ENCODE assay signal across 1 fruit fly cellular context in genomic region chr3R:5283360-5283963, dm6.
TF ChIP-seq lines count a peak whose summit lies in the region.

No protein-coding gene starts in this region.

TF ChIP-seq in whole organism, embryonic, 481 proteins besides CTCF, POLR2A, EP300 and RAD21 (continued from another document):
- TF ChIP-seq vnd (GFP tag; IDR thresholded peaks at IDR 0.05; lab: Robert Waterston, UW; ENCODE audit: partially characterized antibody): no peak
- TF ChIP-seq CG11456 (GFP tag; IDR thresholded peaks at IDR 0.05; lab: Robert Waterston, UW): peak; percentile 79; the same call in 1 of the 3 replicates
- peak; percentile 86 for TF ChIP-seq CG14014 (GFP tag; IDR thresholded peaks at IDR 0.05; lab: Robert Waterston, UW)
- peak; percentile 46 for TF ChIP-seq Adf1 (GFP tag; IDR thresholded peaks at IDR 0.05; lab: Robert Waterston, UW)
- peak; percentile 78 for TF ChIP-seq vfl (GFP tag; optimal IDR thresholded peaks at IDR 0.05; lab: Kevin White, UChicago)
- peak; percentile 92 for TF ChIP-seq CG12391 (tag; optimal IDR thresholded peaks at IDR 0.05; lab: Kevin White, UChicago)
- peak; percentile 72 for TF ChIP-seq CG30431 (GFP tag; optimal IDR thresholded peaks at IDR 0.05; lab: Kevin White, UChicago)
- TF ChIP-seq CG4854 (GFP tag; optimal IDR thresholded peaks at IDR 0.05; lab: Kevin White, UChicago): peak; percentile 91
- peak; percentile 73 for TF ChIP-seq CG31365 (tag; optimal IDR thresholded peaks at IDR 0.05; lab: Kevin White, UChicago)
- TF ChIP-seq Dad (GFP tag; optimal IDR thresholded peaks at IDR 0.05; lab: Kevin White, UChicago): peak; percentile 88
- peak; percentile 99 for TF ChIP-seq Med (GFP tag; lab: Kevin White, UChicago)
- TF ChIP-seq CG18476 (GFP tag; optimal IDR thresholded peaks at IDR 0.05; lab: Kevin White, UChicago): peak; percentile 93
- no peak for TF ChIP-seq knrl (GFP tag; IDR thresholded peaks at IDR 0.05; lab: Robert Waterston, UW; ENCODE audit: partially characterized antibody)
- TF ChIP-seq CG16813 (GFP tag; IDR thresholded peaks at IDR 0.05; lab: Robert Waterston, UW; ENCODE audit: partially characterized antibody): no peak
- TF ChIP-seq CG9876 (GFP tag; optimal IDR thresholded peaks at IDR 0.05; lab: Kevin White, UChicago): peak; percentile 82
- no peak for TF ChIP-seq dimm (GFP tag; IDR thresholded peaks at IDR 0.05; lab: Robert Waterston, UW)
- TF ChIP-seq ERR (GFP tag; optimal IDR thresholded peaks at IDR 0.05; lab: Kevin White, UChicago): peak; percentile 88
- peak; percentile 32; the same call in 1 of the 2 replicates for TF ChIP-seq Poxn (GFP tag; IDR thresholded peaks at IDR 0.05; lab: Robert Waterston, UW)
- peak; percentile 93 for TF ChIP-seq BtbVII (GFP tag; optimal IDR thresholded peaks at IDR 0.05; lab: Kevin White, UChicago)
- TF ChIP-seq aop (GFP tag; IDR thresholded peaks at IDR 0.05; lab: Robert Waterston, UW): no peak
- no peak for TF ChIP-seq CG10431 (GFP tag; optimal IDR thresholded peaks at IDR 0.05; lab: Kevin White, UChicago)
- TF ChIP-seq CG17359 (tag; optimal IDR thresholded peaks at IDR 0.05; lab: Kevin White, UChicago): peak; percentile 91
- peak; percentile 94 for TF ChIP-seq CG13424 (tag; optimal IDR thresholded peaks at IDR 0.05; lab: Kevin White, UChicago)
- TF ChIP-seq ase (GFP tag; IDR thresholded peaks at IDR 0.05; lab: Robert Waterston, UW): peak; percentile 70
- TF ChIP-seq nerfin-2 (GFP tag; IDR thresholded peaks at IDR 0.05; lab: Robert Waterston, UW; ENCODE audit: partially characterized antibody): no peak
- no peak for TF ChIP-seq yki (optimal IDR thresholded peaks at IDR 0.05; lab: Kevin White, UChicago)
- peak; percentile 55 for TF ChIP-seq CG3838 (GFP tag; optimal IDR thresholded peaks at IDR 0.05; lab: Kevin White, UChicago)
- TF ChIP-seq CG7357 (GFP tag; IDR thresholded peaks at IDR 0.05; lab: Robert Waterston, UW): peak; percentile 78
- TF ChIP-seq fu2 (GFP tag; optimal IDR thresholded peaks at IDR 0.05; lab: Kevin White, UChicago): peak; percentile 89
- TF ChIP-seq hbn (GFP tag; IDR thresholded peaks at IDR 0.05; lab: Robert Waterston, UW; ENCODE audit: partially characterized antibody): no peak
- TF ChIP-seq gfzf (GFP tag; optimal IDR thresholded peaks at IDR 0.05; lab: Kevin White, UChicago): no peak
- TF ChIP-seq CG9797 (GFP tag; optimal IDR thresholded peaks at IDR 0.05; lab: Kevin White, UChicago): no peak
- TF ChIP-seq CG3163 (GFP tag; optimal IDR thresholded peaks at IDR 0.05; lab: Kevin White, UChicago): peak; percentile 85
- TF ChIP-seq Bteb2 (GFP tag; optimal IDR thresholded peaks at IDR 0.05; lab: Kevin White, UChicago): peak; percentile 91
- TF ChIP-seq jigr1 (GFP tag; IDR thresholded peaks at IDR 0.05; lab: Robert Waterston, UW): no peak
- peak; percentile 86 for TF ChIP-seq CG17385 (GFP tag; optimal IDR thresholded peaks at IDR 0.05; lab: Kevin White, UChicago)
- TF ChIP-seq tna (GFP tag; IDR thresholded peaks at IDR 0.05; lab: Robert Waterston, UW; ENCODE audit: partially characterized antibody): no peak
- peak; percentile 81 for TF ChIP-seq tin (GFP tag; optimal IDR thresholded peaks at IDR 0.05; lab: Kevin White, UChicago)
- TF ChIP-seq chif (GFP tag; optimal IDR thresholded peaks at IDR 0.05; lab: Kevin White, UChicago): peak; percentile 86 to 90
- TF ChIP-seq CG14667 (GFP tag; IDR thresholded peaks at IDR 0.05; lab: Robert Waterston, UW): peak; percentile 66; the same call in 1 of the 2 replicates
- TF ChIP-seq gsb-n (tag; optimal IDR thresholded peaks at IDR 0.05; lab: Kevin White, UChicago): peak; percentile 76
- TF ChIP-seq zf30C (GFP tag; optimal IDR thresholded peaks at IDR 0.05; lab: Kevin White, UChicago): peak; percentile 77
- TF ChIP-seq sima (GFP tag; optimal IDR thresholded peaks at IDR 0.05; lab: Kevin White, UChicago): peak; percentile 86
- no peak for TF ChIP-seq unc-4 (GFP tag; IDR thresholded peaks at IDR 0.05; lab: Robert Waterston, UW; ENCODE audit: partially characterized antibody)
- peak; percentile 95 for TF ChIP-seq CG17361 (GFP tag; IDR thresholded peaks at IDR 0.05; lab: Robert Waterston, UW)
- TF ChIP-seq HLH3B (GFP tag; IDR thresholded peaks at IDR 0.05; lab: Robert Waterston, UW): peak; percentile 68
- TF ChIP-seq Oli (tag; optimal IDR thresholded peaks at IDR 0.05; lab: Kevin White, UChicago): peak; percentile 91
- TF ChIP-seq otp (GFP tag; IDR thresholded peaks at IDR 0.05; lab: Robert Waterston, UW): no peak; the same call in 1 of the 3 replicates
- TF ChIP-seq CG30020 (tag; optimal IDR thresholded peaks at IDR 0.05; lab: Kevin White, UChicago): peak; percentile 65
- peak; percentile 73 for TF ChIP-seq exex (tag; optimal IDR thresholded peaks at IDR 0.05; lab: Kevin White, UChicago)
- TF ChIP-seq CG9727 (GFP tag; optimal IDR thresholded peaks at IDR 0.05; lab: Kevin White, UChicago): peak; percentile 93
- peak; percentile 90 for TF ChIP-seq run (tag; optimal IDR thresholded peaks at IDR 0.05; lab: Kevin White, UChicago)
- TF ChIP-seq D (optimal IDR thresholded peaks at IDR 0.05; lab: Kevin White, UChicago): no peak
- peak; percentile 92 for TF ChIP-seq D (GFP tag; optimal IDR thresholded peaks at IDR 0.05; lab: Kevin White, UChicago)
- TF ChIP-seq CG6689 (GFP tag; IDR thresholded peaks at IDR 0.05; lab: Robert Waterston, UW): peak; percentile 87
- TF ChIP-seq row (GFP tag; IDR thresholded peaks at IDR 0.05; lab: Robert Waterston, UW): peak; percentile 91
- TF ChIP-seq ro (GFP tag; IDR thresholded peaks at IDR 0.05; lab: Robert Waterston, UW): no peak
- TF ChIP-seq NfI (GFP tag; optimal IDR thresholded peaks at IDR 0.05; lab: Kevin White, UChicago): peak; percentile 87
- TF ChIP-seq dan (GFP tag; IDR thresholded peaks at IDR 0.05; lab: Robert Waterston, UW): no peak
- TF ChIP-seq Asciz (GFP tag; optimal IDR thresholded peaks at IDR 0.05; lab: Kevin White, UChicago): peak; percentile 89
- no peak for TF ChIP-seq CG6791 (GFP tag; IDR thresholded peaks at IDR 0.05; lab: Robert Waterston, UW; ENCODE audit: partially characterized antibody)
- TF ChIP-seq Ets97D (GFP tag; optimal IDR thresholded peaks at IDR 0.05; lab: Kevin White, UChicago): peak; percentile 41
- peak; percentile 80 for TF ChIP-seq CG1529 (GFP tag; optimal IDR thresholded peaks at IDR 0.05; lab: Kevin White, UChicago)
- peak; percentile 77 for TF ChIP-seq CG4707 (GFP tag; optimal IDR thresholded peaks at IDR 0.05; lab: Kevin White, UChicago)
- peak; percentile 34 for TF ChIP-seq corto (GFP tag; optimal IDR thresholded peaks at IDR 0.05; lab: Kevin White, UChicago)
- 0 out of 2 replicates have a peak, but pooled peaks have one; percentile 40 for TF ChIP-seq CG10321 (GFP tag; IDR thresholded peaks at IDR 0.05; lab: Robert Waterston, UW)
- no peak for TF ChIP-seq CG42726 (GFP tag; IDR thresholded peaks at IDR 0.05; lab: Robert Waterston, UW; ENCODE audit: partially characterized antibody)
- peak; percentile 82 for TF ChIP-seq sisA (GFP tag; IDR thresholded peaks at IDR 0.05; lab: Robert Waterston, UW)
- TF ChIP-seq tx (GFP tag; optimal IDR thresholded peaks at IDR 0.05; lab: Kevin White, UChicago): peak; percentile 89
- peak; percentile 77 for TF ChIP-seq Fer2 (tag; optimal IDR thresholded peaks at IDR 0.05; lab: Kevin White, UChicago)
- peak; percentile 89 for TF ChIP-seq CG6175 (GFP tag; IDR thresholded peaks at IDR 0.05; lab: Robert Waterston, UW)
- TF ChIP-seq crp (GFP tag; optimal IDR thresholded peaks at IDR 0.05; lab: Kevin White, UChicago): peak in 1 of 2 experiments; percentile 54
- peak; percentile 88 for TF ChIP-seq CG9932 (GFP tag; IDR thresholded peaks at IDR 0.05; lab: Robert Waterston, UW)
- peak; percentile 91 for TF ChIP-seq seq (GFP tag; IDR thresholded peaks at IDR 0.05; lab: Robert Waterston, UW)
- no peak for TF ChIP-seq Trl (optimal IDR thresholded peaks at IDR 0.05; lab: Kevin White, UChicago)
- TF ChIP-seq Trl (GFP tag; optimal IDR thresholded peaks at IDR 0.05; lab: Kevin White, UChicago): peak; percentile 88
- TF ChIP-seq bsh (GFP tag; optimal IDR thresholded peaks at IDR 0.05; lab: Kevin White, UChicago): peak; percentile 74 to 91
- peak; percentile 80 for TF ChIP-seq CG14441 (GFP tag; IDR thresholded peaks at IDR 0.05; lab: Robert Waterston, UW)
- TF ChIP-seq chinmo (GFP tag; IDR thresholded peaks at IDR 0.05; lab: Robert Waterston, UW; ENCODE audit: partially characterized antibody): no peak
- no peak for TF ChIP-seq h (optimal IDR thresholded peaks at IDR 0.05; lab: Kevin White, UChicago)
- peak; percentile 92 for TF ChIP-seq CG17829 (tag; optimal IDR thresholded peaks at IDR 0.05; lab: Kevin White, UChicago)
- TF ChIP-seq ap (GFP tag; IDR thresholded peaks at IDR 0.05; lab: Robert Waterston, UW): peak; percentile 50; the same call in 1 of the 2 replicates
- TF ChIP-seq wor (GFP tag; IDR thresholded peaks at IDR 0.05; lab: Robert Waterston, UW): peak; percentile 71
- TF ChIP-seq Chrac-16 (GFP tag; optimal IDR thresholded peaks at IDR 0.05; lab: Kevin White, UChicago): peak; percentile 84
- TF ChIP-seq CG4282 (GFP tag; optimal IDR thresholded peaks at IDR 0.05; lab: Kevin White, UChicago): peak; percentile 85
- TF ChIP-seq ems (GFP tag; optimal IDR thresholded peaks at IDR 0.05; lab: Kevin White, UChicago): peak; percentile 90
- peak; percentile 84 for TF ChIP-seq CG10274 (GFP tag; optimal IDR thresholded peaks at IDR 0.05; lab: Kevin White, UChicago)
- peak; percentile 77 for TF ChIP-seq zfh1 (GFP tag; IDR thresholded peaks at IDR 0.05; lab: Robert Waterston, UW)
- TF ChIP-seq ssp (GFP tag; IDR thresholded peaks at IDR 0.05; lab: Robert Waterston, UW): peak; percentile 69
- peak; percentile 87 for TF ChIP-seq Drgx (GFP tag; IDR thresholded peaks at IDR 0.05; lab: Robert Waterston, UW)
- peak; percentile 53 for TF ChIP-seq da (GFP tag; optimal IDR thresholded peaks at IDR 0.05; lab: Kevin White, UChicago)
- peak; percentile 81 for TF ChIP-seq CG11247 (GFP tag; IDR thresholded peaks at IDR 0.05; lab: Robert Waterston, UW)
- peak; percentile 96 for TF ChIP-seq CG2678 (tag; optimal IDR thresholded peaks at IDR 0.05; lab: Kevin White, UChicago)
- peak; percentile 77 for TF ChIP-seq trem (tag; optimal IDR thresholded peaks at IDR 0.05; lab: Kevin White, UChicago)
- peak; percentile 73 for TF ChIP-seq CG10366 (GFP tag; IDR thresholded peaks at IDR 0.05; lab: Robert Waterston, UW)
- peak; percentile 57 for TF ChIP-seq B-H1 (GFP tag; IDR thresholded peaks at IDR 0.05; lab: Robert Waterston, UW)
- peak; percentile 90 for TF ChIP-seq Blimp-1 (GFP tag; optimal IDR thresholded peaks at IDR 0.05; lab: Kevin White, UChicago)
- peak; percentile 73 for TF ChIP-seq Hmx (GFP tag; optimal IDR thresholded peaks at IDR 0.05; lab: Kevin White, UChicago)
- peak; percentile 67 for TF ChIP-seq CG17612 (GFP tag; IDR thresholded peaks at IDR 0.05; lab: Robert Waterston, UW)
- TF ChIP-seq CG18619 (GFP tag; optimal IDR thresholded peaks at IDR 0.05; lab: Kevin White, UChicago): peak; percentile 92
- peak; percentile 95 for TF ChIP-seq Fer1 (GFP tag; optimal IDR thresholded peaks at IDR 0.05; lab: Kevin White, UChicago)
- peak; percentile 61 for TF ChIP-seq CG8290 (GFP tag; optimal IDR thresholded peaks at IDR 0.05; lab: Kevin White, UChicago)
- TF ChIP-seq CG8290 (tag; optimal IDR thresholded peaks at IDR 0.05; lab: Kevin White, UChicago): peak; percentile 35 to 88
- no peak for TF ChIP-seq tll (GFP tag; optimal IDR thresholded peaks at IDR 0.05; lab: Kevin White, UChicago)
- peak; percentile 78 for TF ChIP-seq dm (GFP tag; optimal IDR thresholded peaks at IDR 0.05; lab: Kevin White, UChicago)
- 0 out of 2 replicates have a peak, but pooled peaks have one; percentile 40 for TF ChIP-seq Doc2 (GFP tag; IDR thresholded peaks at IDR 0.05; lab: Robert Waterston, UW)
- no peak for TF ChIP-seq hkb (optimal IDR thresholded peaks at IDR 0.05; lab: Kevin White, UChicago)
- peak; percentile 76 for TF ChIP-seq hkb (GFP tag; IDR thresholded peaks at IDR 0.05; lab: Robert Waterston, UW)
- TF ChIP-seq CG4360 (GFP tag; IDR thresholded peaks at IDR 0.05; lab: Robert Waterston, UW): 0 out of 2 replicates have a peak, but pooled peaks have one; percentile 21
- TF ChIP-seq HLH4C (GFP tag; IDR thresholded peaks at IDR 0.05; lab: Robert Waterston, UW; ENCODE audit: partially characterized antibody): no peak
- peak; percentile 90 for TF ChIP-seq jumu (GFP tag; optimal IDR thresholded peaks at IDR 0.05; lab: Kevin White, UChicago)
- peak; percentile 94 for TF ChIP-seq HmgZ (tag; optimal IDR thresholded peaks at IDR 0.05; lab: Kevin White, UChicago)
- peak; percentile 89 for TF ChIP-seq CG5180 (GFP tag; optimal IDR thresholded peaks at IDR 0.05; lab: Kevin White, UChicago)
- TF ChIP-seq CG18764 (GFP tag; optimal IDR thresholded peaks at IDR 0.05; lab: Kevin White, UChicago): peak; percentile 70
- peak; percentile 91 for TF ChIP-seq phol (tag; optimal IDR thresholded peaks at IDR 0.05; lab: Kevin White, UChicago)
- TF ChIP-seq unpg (GFP tag; optimal IDR thresholded peaks at IDR 0.05; lab: Kevin White, UChicago): peak; percentile 93
- TF ChIP-seq NFAT (GFP tag; IDR thresholded peaks at IDR 0.05; lab: Robert Waterston, UW): peak; percentile 63
- peak; percentile 87 for TF ChIP-seq bab2 (GFP tag; optimal IDR thresholded peaks at IDR 0.05; lab: Kevin White, UChicago)
